Worm (Caenorhabditis elegans): Measurements from ENCODE around the gene ugt-50.

ce11 chrX:12691740-12692383 lies 489 bp downstream of the ugt-50 start:
- TF ChIP-seq him-1 (tag; optimal IDR thresholded peaks at IDR 0.05) = no peak
- TF ChIP-seq W03F9.2 (tag; optimal IDR thresholded peaks at IDR 0.05) = no peak
- no peak for TF ChIP-seq dao-5 (tag; optimal IDR thresholded peaks at IDR 0.05)
